Worm (Caenorhabditis elegans): Measurements from ENCODE around the gene C34E10.12.

DNA sequence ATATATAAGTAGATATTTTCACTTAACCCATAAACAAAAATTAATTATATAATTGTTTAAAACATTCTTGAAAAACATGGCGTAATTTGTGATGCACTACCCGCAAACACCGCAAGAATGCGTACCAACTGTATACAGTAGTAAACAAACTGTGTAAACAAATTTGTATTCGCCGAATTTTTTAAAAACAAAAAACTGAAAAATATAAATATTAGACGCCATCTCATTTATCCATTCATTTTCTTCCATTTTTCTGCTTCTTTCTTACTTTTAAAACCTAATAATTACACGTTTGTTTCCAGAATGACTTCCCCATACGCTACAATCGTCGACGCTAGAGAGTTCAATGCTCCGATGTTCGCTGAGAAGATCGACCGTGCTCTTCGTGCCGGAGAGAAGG lies 2.4 kb downstream of the C34E10.12 start, which contains the start of gene nex-1:
- TF ChIP-seq klf-2 (GFP tag; conservative IDR thresholded peaks at IDR 0.05) (no peak), T22C8.4 (GFP tag; IDR thresholded peaks at IDR 0.05) (no peak), tab-1 (GFP tag; IDR thresholded peaks at IDR 0.05) (no peak)
